Worm (Caenorhabditis elegans) whole organism, L2 larva: ENCODE results near the gene fbxa-128.

Source experiments
- F13H6.1 ChIP-seq: sonication (generic microtip); optimal IDR thresholded peaks from 2 replicates; lab custom pipeline; 2016; ENCODE audit warnings: missing genetic modification characterization, missing compliant biosample characterization
- R02D3.7 ChIP-seq: fragments of 150-350 bp; optimal IDR thresholded peaks from 2 replicates; lab custom pipeline; 2014; ENCODE audit warnings: missing biosample characterization, missing genetic modification characterization
- Y55F3AM.14 ChIP-seq: fragments of 200-800 bp; sonication (Bioruptor generic); optimal IDR thresholded peaks from 2 replicates; lab custom pipeline; 2018; ENCODE audit warnings: mild to moderate bottlenecking, missing genetic modification characterization, missing compliant biosample characterization
- ZK546.5 ChIP-seq: sonication (generic microtip); optimal IDR thresholded peaks from 2 replicates; lab custom pipeline; 2017; ENCODE audit warnings: missing biosample characterization, missing genetic modification characterization
- alr-1 ChIP-seq: fragments of 150-350 bp; optimal IDR thresholded peaks from 2 replicates; lab custom pipeline; 2014; ENCODE audit warnings: missing biosample characterization, missing genetic modification characterization
- aly-2 ChIP-seq: fragments of 150-350 bp; optimal IDR thresholded peaks from 2 replicates; lab custom pipeline; 2014; ENCODE audit warnings: missing biosample characterization, missing genetic modification characterization
- ama-1 ChIP-seq: fragments of 150-350 bp; optimal IDR thresholded peaks from 2 replicates; lab custom pipeline; 2018; ENCODE audit warnings: inconsistent platforms
- blmp-1 ChIP-seq: sonication (generic microtip); optimal IDR thresholded peaks from 2 replicates; lab custom pipeline; 2017; ENCODE audit warnings: missing genetic modification characterization, mild to moderate bottlenecking, missing compliant biosample characterization, antibody characterized with exemption, moderate library complexity; ENCODE audit not compliant: insufficient read depth
- ceh-16 ChIP-seq: fragments of 150-350 bp; optimal IDR thresholded peaks from 2 replicates; lab custom pipeline; 2014; ENCODE audit warnings: missing biosample characterization, missing genetic modification characterization
- ceh-82 ChIP-seq: fragments of 150-350 bp; optimal IDR thresholded peaks from 2 replicates; lab custom pipeline; 2014; ENCODE audit warnings: missing biosample characterization, missing genetic modification characterization
- crh-2 ChIP-seq: sonication (generic microtip); optimal IDR thresholded peaks from 2 replicates; lab custom pipeline; 2017; ENCODE audit warnings: missing biosample characterization, missing genetic modification characterization
- dmd-4 ChIP-seq: sonication (generic microtip); optimal IDR thresholded peaks from 2 replicates; lab custom pipeline; 2017; ENCODE audit warnings: missing biosample characterization, missing genetic modification characterization
- elt-1 ChIP-seq: fragments of 150-350 bp; optimal IDR thresholded peaks from 2 replicates; lab custom pipeline; 2014; ENCODE audit warnings: missing biosample characterization, missing genetic modification characterization
- elt-3 ChIP-seq: sonication (generic microtip); optimal IDR thresholded peaks from 2 replicates; lab custom pipeline; 2017; ENCODE audit warnings: missing biosample characterization, missing genetic modification characterization
- fos-1 ChIP-seq: fragments of 150-350 bp; optimal IDR thresholded peaks from 2 replicates; lab custom pipeline; 2014; ENCODE audit warnings: missing biosample characterization, missing genetic modification characterization
- gmeb-1 ChIP-seq: fragments of 150-350 bp; optimal IDR thresholded peaks from 2 replicates; lab custom pipeline; 2014; ENCODE audit warnings: missing biosample characterization, missing genetic modification characterization
- lin-11 ChIP-seq: fragments of 150-350 bp; sonication (generic microtip); optimal IDR thresholded peaks from 2 replicates; lab custom pipeline; 2014; ENCODE audit warnings: missing biosample characterization, missing genetic modification characterization, inconsistent platforms, mixed read lengths
- lin-13 ChIP-seq: fragments of 150-350 bp; optimal IDR thresholded peaks from 2 replicates; lab custom pipeline; 2014; ENCODE audit warnings: missing biosample characterization, missing genetic modification reagents, missing genetic modification characterization
- lin-39 ChIP-seq: fragments of 150-350 bp; optimal IDR thresholded peaks from 2 replicates; lab custom pipeline; 2014; ENCODE audit warnings: missing biosample characterization, missing genetic modification reagents, missing genetic modification characterization
- lsy-2 ChIP-seq, 2 experiments: fragments of 150-350 bp in 1 of 2; sonication (generic microtip) in 1 of 2; optimal IDR thresholded peaks; 2 replicates each; lab custom pipeline; 2014 to 2017; ENCODE audit warnings: missing biosample characterization in 2 of 2, missing genetic modification characterization in 2 of 2
- mab-5 ChIP-seq: fragments of 150-350 bp; optimal IDR thresholded peaks from 2 replicates; lab custom pipeline; 2014; ENCODE audit warnings: missing biosample characterization, missing genetic modification characterization
- nhr-10 ChIP-seq: sonication (generic microtip); optimal IDR thresholded peaks from 2 replicates; lab custom pipeline; 2017; ENCODE audit warnings: missing biosample characterization, missing genetic modification characterization
- nhr-11 ChIP-seq: fragments of 150-350 bp; optimal IDR thresholded peaks from 2 replicates; lab custom pipeline; 2014; ENCODE audit warnings: missing biosample characterization, missing genetic modification characterization
- nhr-129 ChIP-seq: fragments of 150-350 bp; optimal IDR thresholded peaks from 2 replicates; lab custom pipeline; 2014; ENCODE audit warnings: missing biosample characterization, missing genetic modification characterization
- nhr-21 ChIP-seq: fragments of 150-350 bp; optimal IDR thresholded peaks from 2 replicates; lab custom pipeline; 2014; ENCODE audit warnings: missing biosample characterization, missing genetic modification characterization
- nhr-23 ChIP-seq: fragments of 150-350 bp; optimal IDR thresholded peaks from 2 replicates; lab custom pipeline; 2014; ENCODE audit warnings: missing biosample characterization, missing genetic modification reagents, missing genetic modification characterization
- nhr-237 ChIP-seq: fragments of 150-350 bp; optimal IDR thresholded peaks from 2 replicates; lab custom pipeline; 2014; ENCODE audit warnings: missing biosample characterization, missing genetic modification characterization
- nhr-25 ChIP-seq: fragments of 150-350 bp; sonication (generic microtip); optimal IDR thresholded peaks from 3 replicates; lab custom pipeline; 2014; ENCODE audit warnings: missing biosample characterization, missing genetic modification characterization
- nhr-6 ChIP-seq: fragments of 150-350 bp; optimal IDR thresholded peaks from 2 replicates; lab custom pipeline; 2014; ENCODE audit warnings: missing biosample characterization, missing genetic modification characterization
- nhr-77 ChIP-seq: fragments of 150-350 bp; optimal IDR thresholded peaks from 2 replicates; lab custom pipeline; 2014; ENCODE audit warnings: missing biosample characterization, missing genetic modification characterization
- sem-4 ChIP-seq: fragments of 150-350 bp; optimal IDR thresholded peaks from 2 replicates; lab custom pipeline; 2014; ENCODE audit warnings: missing biosample characterization, missing genetic modification reagents, missing genetic modification characterization
- skn-1 ChIP-seq: sonication (generic microtip); optimal IDR thresholded peaks from 2 replicates; lab custom pipeline; 2017; ENCODE audit warnings: missing biosample characterization, missing genetic modification characterization
- sma-3 ChIP-seq: sonication (generic microtip); optimal IDR thresholded peaks from 2 replicates; lab custom pipeline; 2016; ENCODE audit warnings: missing genetic modification reagents, missing genetic modification characterization, missing compliant biosample characterization
- sma-9 ChIP-seq, 2 experiments: fragments of 150-350 bp in 1 of 2; sonication (generic microtip) in 1 of 2; optimal IDR thresholded peaks; 2 replicates each; lab custom pipeline; 2014 to 2016; ENCODE audit warnings: missing genetic modification characterization in 2 of 2, mild to moderate bottlenecking in 1 of 2, missing biosample characterization in 1 of 2, missing compliant biosample characterization in 1 of 2, missing genetic modification reagents in 1 of 2, moderate library complexity in 1 of 2
- snpc-4 ChIP-seq: fragments of 150-350 bp; optimal IDR thresholded peaks from 2 replicates; lab custom pipeline; 2014; ENCODE audit warnings: missing biosample characterization, missing genetic modification characterization
- unc-39 ChIP-seq: fragments of 150-350 bp; optimal IDR thresholded peaks from 2 replicates; lab custom pipeline; 2014; ENCODE audit warnings: missing biosample characterization, missing genetic modification characterization
- unc-55 ChIP-seq: fragments of 150-350 bp; sonication (generic microtip); optimal IDR thresholded peaks from 3 replicates; lab custom pipeline; 2014; ENCODE audit warnings: missing biosample characterization, missing genetic modification reagents, missing genetic modification characterization
- unc-62 ChIP-seq: fragments of 150-350 bp; optimal IDR thresholded peaks from 2 replicates; lab custom pipeline; 2014; ENCODE audit warnings: missing biosample characterization, missing genetic modification reagents, missing genetic modification characterization

fbxa-128 gene

DNA sequence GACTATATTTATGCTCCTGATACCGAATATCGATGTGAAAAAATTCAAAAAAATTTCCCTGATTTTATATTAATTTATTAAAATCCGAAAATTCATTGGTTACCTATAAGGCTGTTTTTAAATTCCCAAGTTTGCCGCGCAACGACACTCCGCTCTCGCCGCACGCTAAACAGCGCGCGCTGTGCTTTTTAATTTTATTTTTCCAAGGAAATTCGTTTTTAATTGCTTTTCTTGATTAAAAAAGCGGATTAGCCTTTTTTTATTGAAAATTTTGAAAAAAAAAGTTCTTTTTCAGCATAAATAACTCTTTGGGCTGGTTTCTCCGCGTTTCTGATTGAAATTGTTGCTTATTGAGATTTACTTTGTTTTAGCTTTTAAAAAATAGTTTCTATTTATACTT lies 31.6 kb downstream of the fbxa-128 start:
- TF ChIP-seq dmd-4 (no peak), Y55F3AM.14 (GFP tag; lab: Kevin White, UChicago) (no peak), nhr-11 (no peak), fos-1 (tag; lab: Kevin White, UChicago) (no peak), elt-3 (tag; lab: Kevin White, UChicago) (no peak), crh-2 (tag; lab: Kevin White, UChicago) (no peak), ZK546.5 (tag; lab: Kevin White, UChicago) (no peak), sem-4 (tag; lab: Kevin White, UChicago) (no peak), mab-5 (tag; lab: Kevin White, UChicago) (no peak)

DNA sequence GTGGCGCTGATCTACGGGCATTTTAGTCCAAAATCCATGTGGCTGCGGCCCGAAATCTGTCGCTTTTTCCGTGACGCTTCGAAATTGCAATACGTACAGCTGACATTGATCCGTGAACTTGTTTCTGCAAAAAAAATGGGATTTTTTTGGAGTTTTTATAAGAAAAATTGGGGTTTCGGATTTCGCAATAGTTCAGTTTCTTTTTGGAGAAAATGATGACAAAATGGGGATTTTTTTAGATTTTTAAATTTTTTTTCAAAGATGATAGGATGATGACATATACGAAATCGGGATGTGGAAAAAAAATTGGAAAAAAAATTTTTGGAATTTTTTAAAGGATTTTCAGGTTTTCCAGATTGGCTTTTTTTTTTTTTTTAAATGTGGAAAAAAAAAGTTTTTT lies 37.7 kb downstream of the fbxa-128 start:
- TF ChIP-seq Y55F3AM.14 (GFP tag; lab: Kevin White, UChicago) (no peak), ceh-82 (no peak), unc-62 (GFP tag; lab: Kevin White, UChicago) (no peak), ama-1 (lab: Kevin White, UChicago) (no peak), sma-3 (GFP tag; lab: Kevin White, UChicago) (no peak), lin-39 (tag; lab: Kevin White, UChicago) (no peak), sma-9 (GFP tag; optimal IDR thresholded peaks at IDR 0.05; lab: Kevin White, UChicago) (no peak), sma-9 (tag; optimal IDR thresholded peaks at IDR 0.05; lab: Kevin White, UChicago) (no peak), lsy-2 (tag; optimal IDR thresholded peaks at IDR 0.05; lab: Kevin White, UChicago) (no peak), sem-4 (tag; lab: Kevin White, UChicago) (no peak), nhr-77 (tag; lab: Kevin White, UChicago) (no peak), crh-2 (tag; lab: Kevin White, UChicago) (no peak), nhr-23 (tag; lab: Kevin White, UChicago) (no peak), aly-2 (tag; lab: Kevin White, UChicago) (no peak), nhr-129 (no peak), nhr-21 (no peak), alr-1 (no peak), ceh-16 (tag; lab: Kevin White, UChicago) (no peak), mab-5 (tag; lab: Kevin White, UChicago) (no peak), nhr-237 (tag; lab: Kevin White, UChicago) (no peak), unc-39 (no peak)

DNA sequence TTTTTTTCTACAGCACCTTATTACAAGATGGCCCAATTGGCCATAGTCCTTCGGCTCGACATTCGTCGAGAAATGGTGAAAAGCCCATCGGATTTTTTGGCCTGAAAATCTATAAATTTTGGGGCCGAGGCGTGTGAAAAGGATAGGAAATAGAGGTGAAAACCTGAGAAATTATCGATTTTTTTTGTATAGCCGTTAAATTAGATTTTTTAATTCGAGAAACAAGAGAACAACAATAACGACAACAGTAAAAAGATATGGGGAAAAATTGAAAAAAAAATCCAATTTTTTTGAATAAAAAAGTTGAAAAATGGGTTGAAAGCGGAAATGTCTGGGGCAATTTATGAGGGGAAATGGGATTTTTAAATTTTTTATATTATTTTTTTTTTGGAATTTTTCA lies 39.0 kb downstream of the fbxa-128 start, which contains the start of gene hmt-1:
Gene hmt-1 (minus strand): TSS at position 101 of the 400 bp plus-strand sequence.
- no peak for TF ChIP-seq gmeb-1 (tag; lab: Kevin White, UChicago)
- no peak for TF ChIP-seq nhr-10 (tag; lab: Kevin White, UChicago)
- no peak for TF ChIP-seq nhr-6
- no peak for TF ChIP-seq ceh-16 (tag; lab: Kevin White, UChicago)
- no peak for TF ChIP-seq elt-1 (tag; lab: Kevin White, UChicago)
- TF ChIP-seq nhr-77 (tag; lab: Kevin White, UChicago), result no peak
- no peak for TF ChIP-seq crh-2 (tag; lab: Kevin White, UChicago)
- TF ChIP-seq aly-2 (tag; lab: Kevin White, UChicago), result no peak
- TF ChIP-seq fos-1 (tag; lab: Kevin White, UChicago), result no peak
- TF ChIP-seq R02D3.7 (tag; lab: Kevin White, UChicago), result no peak
- TF ChIP-seq nhr-11, result no peak
- no peak for TF ChIP-seq nhr-25 (tag; lab: Kevin White, UChicago)
- TF ChIP-seq sma-9 (GFP tag; optimal IDR thresholded peaks at IDR 0.05; lab: Kevin White, UChicago), result no peak
- TF ChIP-seq sma-9 (tag; optimal IDR thresholded peaks at IDR 0.05; lab: Kevin White, UChicago), result no peak
- TF ChIP-seq mab-5 (tag; lab: Kevin White, UChicago), result no peak
- TF ChIP-seq nhr-23 (tag; lab: Kevin White, UChicago), result no peak
- TF ChIP-seq unc-55 (GFP tag; lab: Kevin White, UChicago), result no peak
- TF ChIP-seq F13H6.1 (tag; lab: Kevin White, UChicago), result no peak

DNA sequence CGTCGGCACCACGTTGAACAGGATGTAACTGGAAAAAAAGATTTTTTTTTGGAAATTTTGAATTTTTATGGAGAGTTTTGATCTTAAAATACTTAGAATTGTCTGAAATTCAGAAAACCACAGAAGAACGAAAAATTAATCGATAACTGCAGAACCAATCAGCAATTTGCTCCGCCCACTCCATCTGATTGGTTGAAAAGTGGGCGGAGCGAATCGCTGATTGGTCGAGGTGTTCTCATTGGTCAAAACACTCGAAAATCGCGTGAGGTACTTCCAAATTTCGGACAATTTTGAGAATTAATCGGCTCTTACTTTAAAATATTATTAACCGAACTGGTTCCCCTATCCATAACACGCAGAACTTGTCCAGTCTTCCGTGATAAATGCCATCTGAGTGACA lies 43.2 kb downstream of the fbxa-128 start:
- no peak for TF ChIP-seq nhr-10 (tag; lab: Kevin White, UChicago)
- TF ChIP-seq blmp-1 (tag; lab: Kevin White, UChicago), result no peak
- TF ChIP-seq nhr-237 (tag; lab: Kevin White, UChicago), result no peak
- no peak for TF ChIP-seq Y55F3AM.14 (GFP tag; lab: Kevin White, UChicago)
- TF ChIP-seq lin-11 (tag; lab: Kevin White, UChicago), result no peak
- TF ChIP-seq F13H6.1 (tag; lab: Kevin White, UChicago), result no peak
- TF ChIP-seq sma-3 (GFP tag; lab: Kevin White, UChicago), result no peak
- no peak for TF ChIP-seq ZK546.5 (tag; lab: Kevin White, UChicago)
- TF ChIP-seq fos-1 (tag; lab: Kevin White, UChicago), result no peak
- TF ChIP-seq nhr-6, result no peak
- TF ChIP-seq snpc-4 (tag; lab: Kevin White, UChicago), result no peak
- no peak for TF ChIP-seq unc-55 (GFP tag; lab: Kevin White, UChicago)
- TF ChIP-seq aly-2 (tag; lab: Kevin White, UChicago), result no peak
- TF ChIP-seq nhr-23 (tag; lab: Kevin White, UChicago), result no peak
- TF ChIP-seq lin-13 (GFP tag; lab: Kevin White, UChicago), result no peak
- TF ChIP-seq sma-9 (GFP tag; optimal IDR thresholded peaks at IDR 0.05; lab: Kevin White, UChicago), result no peak
- TF ChIP-seq sma-9 (tag; optimal IDR thresholded peaks at IDR 0.05; lab: Kevin White, UChicago), result no peak
- TF ChIP-seq skn-1 (tag; lab: Kevin White, UChicago), result no peak
